Worm (Caenorhabditis elegans): ENCODE data around the gene lys-7.

The lys-7 gene

ce11 chrV:3486857-3487256, 4.5 kb upstream of the lys-7 start, which contains the start of gene srbc-32:
TSS of gene srbc-32 (minus strand) at chrV:3486957.
- no peak for TF ChIP-seq lin-15B (tag; optimal IDR thresholded peaks at IDR 0.05)
- no peak for TF ChIP-seq lin-14 (GFP tag; optimal IDR thresholded peaks at IDR 0.05)
- TF ChIP-seq mab-9 (GFP tag; IDR thresholded peaks at IDR 0.05) = no peak
- TF ChIP-seq unc-130 (tag; optimal IDR thresholded peaks at IDR 0.05) = no peak
- TF ChIP-seq alr-1 (tag; optimal IDR thresholded peaks at IDR 0.05; ENCODE audit: borderline replicate concordance) = no peak
- no peak for TF ChIP-seq snpc-4 (tag; optimal IDR thresholded peaks at IDR 0.05)
- TF ChIP-seq fkh-8 (tag; optimal IDR thresholded peaks at IDR 0.05) = no peak
- no peak for TF ChIP-seq nhr-90 (tag; optimal IDR thresholded peaks at IDR 0.05; ENCODE audit: poor library complexity)
- TF ChIP-seq zip-4 (GFP tag; optimal IDR thresholded peaks at IDR 0.05) = no peak

- TF ChIP-seq fkh-8 (tag; optimal IDR thresholded peaks at IDR 0.05) = peak; percentile 16
- no peak for TF ChIP-seq ceh-63 (GFP tag; optimal IDR thresholded peaks at IDR 0.05)
Observed at ce11 chrV:3484702-3485101, 2.3 kb upstream of the lys-7 start, which contains the start of gene srbc-33. TSS of gene srbc-33 (minus strand) at chrV:3484802.

ce11 chrV:3480346-3480745, 2.1 kb downstream of the lys-7 start, which contains the start of gene srbc-30:
TSS of gene srbc-30 (minus strand) at chrV:3480446.
- no peak for TF ChIP-seq aha-1 (tag; optimal IDR thresholded peaks at IDR 0.05)
- no peak for TF ChIP-seq blmp-1 (tag; optimal IDR thresholded peaks at IDR 0.05)
- TF ChIP-seq mep-1 (tag; optimal IDR thresholded peaks at IDR 0.05) = no peak
- no peak for TF ChIP-seq snu-23 (GFP tag; optimal IDR thresholded peaks at IDR 0.05)
- TF ChIP-seq ztf-11 (tag; optimal IDR thresholded peaks at IDR 0.05) = no peak
- no peak for TF ChIP-seq ztf-4 (tag; optimal IDR thresholded peaks at IDR 0.05)
- no peak for TF ChIP-seq efl-1 (optimal IDR thresholded peaks at IDR 0.05)
- peak in 1 of 2 experiments; percentile 9 for TF ChIP-seq efl-1 (GFP tag; optimal IDR thresholded peaks at IDR 0.05 in 1 of 2)
- no peak for TF ChIP-seq fkh-8 (tag; optimal IDR thresholded peaks at IDR 0.05)

DNA sequence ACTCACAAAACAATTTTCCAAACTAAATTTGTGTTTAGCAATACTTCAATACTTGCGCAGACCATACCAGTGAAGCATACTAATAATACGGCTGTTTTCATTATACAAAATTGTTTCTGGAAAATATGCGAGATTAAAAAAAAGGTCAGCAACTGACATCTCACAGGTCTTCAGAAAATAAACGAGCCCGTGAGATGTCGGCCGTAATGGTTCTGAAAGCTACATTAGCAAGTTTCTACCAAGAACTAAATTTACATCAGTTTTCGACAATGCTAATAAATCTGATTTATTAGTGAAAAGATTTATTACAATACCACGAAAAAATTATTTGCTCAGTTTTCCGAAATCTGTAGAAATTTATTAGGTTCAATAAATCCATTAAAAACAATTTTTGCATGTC, 4.9 kb downstream of the lys-7 start, which contains the start of gene srbc-31:
Gene srbc-31, minus strand, starts transcription at position 101 of the 400 bp plus-strand sequence.
- no peak for TF ChIP-seq ceh-88 (GFP tag; IDR thresholded peaks at IDR 0.05)
- no peak for TF ChIP-seq nhr-90 (tag; optimal IDR thresholded peaks at IDR 0.05; ENCODE audit: poor library complexity)
- no peak for TF ChIP-seq nhr-11 (tag; optimal IDR thresholded peaks at IDR 0.05)
- TF ChIP-seq efl-1 (optimal IDR thresholded peaks at IDR 0.05) = no peak
- peak in 1 of 2 experiments; percentile 68 for TF ChIP-seq efl-1 (GFP tag; optimal IDR thresholded peaks at IDR 0.05 in 1 of 2)
- TF ChIP-seq swsn-7 (tag; optimal IDR thresholded peaks at IDR 0.05) = no peak
- TF ChIP-seq ceh-90 (tag; optimal IDR thresholded peaks at IDR 0.05) = no peak

- TF ChIP-seq vab-15 (tag; optimal IDR thresholded peaks at IDR 0.05) (no peak), skn-1 (tag; optimal IDR thresholded peaks at IDR 0.05) (no peak), snpc-4 (tag; optimal IDR thresholded peaks at IDR 0.05) (no peak), isw-1 (GFP tag; IDR thresholded peaks at IDR 0.05) (no peak), irx-1 (tag; optimal IDR thresholded peaks at IDR 0.05) (no peak), elt-3 (tag; optimal IDR thresholded peaks at IDR 0.05) (no peak), nhr-76 (tag; optimal IDR thresholded peaks at IDR 0.05) (no peak), sptf-1 (tag; optimal IDR thresholded peaks at IDR 0.05) (no peak), ceh-8 (GFP tag; optimal IDR thresholded peaks at IDR 0.05) (no peak), lsy-2 (tag; optimal IDR thresholded peaks at IDR 0.05) (no peak), ztf-11 (tag; optimal IDR thresholded peaks at IDR 0.05) (no peak), unc-130 (tag; optimal IDR thresholded peaks at IDR 0.05) (no peak), fkh-8 (tag; optimal IDR thresholded peaks at IDR 0.05) (no peak), aly-2 (tag; optimal IDR thresholded peaks at IDR 0.05) (no peak), zip-4 (GFP tag; optimal IDR thresholded peaks at IDR 0.05) (no peak), fos-1 (tag; optimal IDR thresholded peaks at IDR 0.05) (no peak)
Observed at ce11 chrV:3476228-3476627, 6.2 kb downstream of the lys-7 start.

- TF ChIP-seq lir-3 (tag; optimal IDR thresholded peaks at IDR 0.05; ENCODE audit: poor library complexity) (no peak), nhr-237 (tag; optimal IDR thresholded peaks at IDR 0.05) (no peak), tbx-2 (tag; optimal IDR thresholded peaks at IDR 0.05) (no peak), C04F5.9 (tag; optimal IDR thresholded peaks at IDR 0.05) (no peak), unc-86 (tag; optimal IDR thresholded peaks at IDR 0.05) (no peak), ceh-8 (GFP tag; optimal IDR thresholded peaks at IDR 0.05) (no peak), isw-1 (GFP tag; IDR thresholded peaks at IDR 0.05) (no peak), pqm-1 (tag; optimal IDR thresholded peaks at IDR 0.05) (no peak), lin-15B (tag; optimal IDR thresholded peaks at IDR 0.05) (no peak), zag-1 (tag; optimal IDR thresholded peaks at IDR 0.05) (no peak), aly-2 (tag; optimal IDR thresholded peaks at IDR 0.05) (no peak), zip-4 (GFP tag; optimal IDR thresholded peaks at IDR 0.05) (no peak), lin-39 (tag; optimal IDR thresholded peaks at IDR 0.05) (no peak), fos-1 (tag; optimal IDR thresholded peaks at IDR 0.05) (no peak), nhr-20 (tag; optimal IDR thresholded peaks at IDR 0.05) (no peak), C16A3.4 (tag; optimal IDR thresholded peaks at IDR 0.05) (no peak), mep-1 (tag; optimal IDR thresholded peaks at IDR 0.05) (no peak), ceh-88 (GFP tag; IDR thresholded peaks at IDR 0.05) (no peak), irx-1 (tag; optimal IDR thresholded peaks at IDR 0.05) (no peak)
Observed at ce11 chrV:3475021-3475420, 7.4 kb downstream of the lys-7 start, which contains the start of gene oac-2. TSS of gene oac-2 (minus strand) at chrV:3475121.

All from whole organism, L1 larva.